Worm (Caenorhabditis elegans) whole organism, L4 larva: ENCODE results near the gene rfc-2.
A peak's percentile ranks its signal among the peaks of the same experiment; 100 is the strongest.

ENCODE experiments used
- F49E8.2 ChIP-seq: sonication (generic microtip); optimal IDR thresholded peaks from 2 replicates; lab custom pipeline; 2016; ENCODE audit warnings: missing compliant biosample characterization, mild to moderate bottlenecking, missing genetic modification characterization, borderline replicate concordance
- ama-1 ChIP-seq: fragments of 150-350 bp; optimal IDR thresholded peaks from 2 replicates; lab custom pipeline; 2014; ENCODE audit warnings: inconsistent platforms, mixed read lengths
- ceh-44 ChIP-seq: fragments of 200-800 bp; sonication (Bioruptor generic); IDR thresholded peaks from 2 replicates; pipeline ENCODE4 v1.3.6; 2022; ENCODE audit warnings: missing genetic modification reagents, missing genetic modification characterization, missing compliant biosample characterization
- dmd-6 ChIP-seq: fragments of 200-800 bp; sonication (Bioruptor generic); IDR thresholded peaks from 2 replicates; pipeline ENCODE4 v1.3.6; 2022; ENCODE audit warnings: missing genetic modification reagents, missing genetic modification characterization, missing compliant biosample characterization
- dpl-1 ChIP-seq: fragments of 150-350 bp; optimal IDR thresholded peaks from 2 replicates; lab custom pipeline; 2014; ENCODE audit warnings: missing biosample characterization, missing genetic modification reagents, missing genetic modification characterization
- dve-1 ChIP-seq: sonication (generic microtip); optimal IDR thresholded peaks from 2 replicates; lab custom pipeline; 2017; ENCODE audit warnings: antibody characterized with exemption, mild to moderate bottlenecking, missing genetic modification characterization, missing compliant biosample characterization; ENCODE audit not compliant: insufficient read depth
- hlh-11 ChIP-seq: fragments of 200-800 bp; sonication (Bioruptor generic); optimal IDR thresholded peaks from 2 replicates; lab custom pipeline; 2018; ENCODE audit warnings: mild to moderate bottlenecking, missing genetic modification characterization, missing compliant biosample characterization
- jun-1 ChIP-seq: fragments of 150-350 bp; optimal IDR thresholded peaks from 2 replicates; lab custom pipeline; 2014; ENCODE audit warnings: missing biosample characterization, missing genetic modification reagents, missing genetic modification characterization
- mep-1 ChIP-seq: fragments of 150-350 bp; sonication (generic microtip); optimal IDR thresholded peaks from 3 replicates; lab custom pipeline; 2014; ENCODE audit warnings: missing biosample characterization, missing genetic modification characterization

ce11 chrIV:1355147-1355546 lies 8.0 kb downstream of the rfc-2 start, which contains the start of gene col-104:
- TF ChIP-seq mep-1 (tag; lab: Kevin White, UChicago) (no peak), jun-1 (tag; lab: Kevin White, UChicago) (no peak), hlh-11 (tag; lab: Kevin White, UChicago) (no peak), ceh-44 (no peak), F49E8.2 (tag; lab: Kevin White, UChicago) (no peak), ama-1 (lab: Kevin White, UChicago) (peak; percentile 33), dve-1 (tag; lab: Kevin White, UChicago) (no peak), dpl-1 (GFP tag; lab: Kevin White, UChicago) (no peak), dmd-6 (GFP tag; lab: Robert Waterston, UW) (no peak)
